Worm (Caenorhabditis elegans) whole organism, young adult: ENCODE data around the gene sulp-7.

Source experiments
- F10E7.11 ChIP-seq: sonication (generic microtip); optimal IDR thresholded peaks from 2 replicates; lab custom pipeline; 2017; ENCODE audit warnings: mild to moderate bottlenecking, missing genetic modification characterization, moderate library complexity, missing compliant biosample characterization
- F37B4.10 ChIP-seq: fragments of 200-800 bp; sonication (Bioruptor generic); IDR thresholded peaks from 2 replicates; pipeline ENCODE4 v1.3.6; 2022; ENCODE audit warnings: missing genetic modification characterization, missing compliant biosample characterization
- F39B2.1 ChIP-seq: fragments of 200-800 bp; sonication (Bioruptor generic); IDR thresholded peaks from 2 replicates; pipeline ENCODE4 v1.3.6; 2022; ENCODE audit warnings: missing genetic modification reagents, missing genetic modification characterization, missing compliant biosample characterization
- F52B5.7 ChIP-seq: sonication (generic microtip); optimal IDR thresholded peaks from 2 replicates; lab custom pipeline; 2016; ENCODE audit warnings: mild to moderate bottlenecking, missing genetic modification characterization, missing compliant biosample characterization
- Y53G8AR.9 ChIP-seq: fragments of 200-800 bp; sonication (Bioruptor generic); conservative IDR thresholded peaks from 2 replicates; pipeline ENCODE4 v1.3.6; 2022; ENCODE audit warnings: missing genetic modification reagents, missing genetic modification characterization, missing compliant biosample characterization
- Y56A3A.18 ChIP-seq: fragments of 200-800 bp; sonication (Bioruptor generic); IDR thresholded peaks from 2 replicates; pipeline ENCODE4 v1.3.6; 2022; ENCODE audit warnings: missing genetic modification reagents, missing genetic modification characterization, missing compliant biosample characterization
- Y67H2A.10 ChIP-seq: fragments of 200-800 bp; sonication (Bioruptor generic); conservative IDR thresholded peaks from 2 replicates; pipeline ENCODE4 v1.3.6; 2022; ENCODE audit warnings: missing genetic modification reagents, missing genetic modification characterization, missing compliant biosample characterization
- ZK185.1 ChIP-seq: sonication (generic microtip); optimal IDR thresholded peaks from 2 replicates; lab custom pipeline; 2016; ENCODE audit warnings: mild to moderate bottlenecking, missing genetic modification characterization, missing compliant biosample characterization; ENCODE audit not compliant: poor library complexity, severe bottlenecking
- ccch-3 ChIP-seq: fragments of 200-800 bp; sonication (Bioruptor generic); optimal IDR thresholded peaks from 2 replicates; lab custom pipeline; 2018; ENCODE audit warnings: mild to moderate bottlenecking, missing genetic modification characterization, missing compliant biosample characterization
- ceh-100 ChIP-seq: fragments of 200-800 bp; sonication (Bioruptor generic); IDR thresholded peaks from 2 replicates; pipeline ENCODE4 v1.3.6; 2022; ENCODE audit warnings: missing genetic modification reagents, missing genetic modification characterization, missing compliant biosample characterization
- ceh-40 ChIP-seq: fragments of 200-800 bp; sonication (Bioruptor generic); IDR thresholded peaks from 2 replicates; pipeline ENCODE4 v1.3.6; 2022; ENCODE audit warnings: missing genetic modification characterization, missing compliant biosample characterization
- ceh-91 ChIP-seq: fragments of 200-800 bp; sonication (Bioruptor generic); IDR thresholded peaks from 2 replicates; pipeline ENCODE4 v1.3.6; 2022; ENCODE audit warnings: missing genetic modification reagents, missing genetic modification characterization, missing compliant biosample characterization
- chd-7 ChIP-seq: sonication (generic microtip); optimal IDR thresholded peaks from 2 replicates; lab custom pipeline; 2016; ENCODE audit warnings: mild to moderate bottlenecking, missing genetic modification characterization, moderate library complexity, missing compliant biosample characterization
- dpl-1 ChIP-seq: fragments of 150-350 bp; optimal IDR thresholded peaks from 2 replicates; lab custom pipeline; 2014; ENCODE audit warnings: missing biosample characterization, missing genetic modification reagents, missing genetic modification characterization
- efl-1 ChIP-seq: fragments of 150-350 bp; optimal IDR thresholded peaks from 2 replicates; lab custom pipeline; 2014; ENCODE audit warnings: missing biosample characterization, missing genetic modification reagents, missing genetic modification characterization
- egrh-3 ChIP-seq: fragments of 200-800 bp; sonication (Bioruptor generic); IDR thresholded peaks from 2 replicates; pipeline ENCODE4 v1.3.6; 2022; ENCODE audit warnings: missing genetic modification reagents, missing genetic modification characterization, missing compliant biosample characterization
- ekl-4 ChIP-seq: fragments of 200-800 bp; sonication (Bioruptor generic); IDR thresholded peaks from 2 replicates; pipeline ENCODE4 v1.3.6; 2022; ENCODE audit warnings: missing genetic modification reagents, missing genetic modification characterization, missing compliant biosample characterization
- ets-4 ChIP-seq: fragments of 200-800 bp; sonication (Bioruptor generic); optimal IDR thresholded peaks from 2 replicates; lab custom pipeline; 2018; ENCODE audit warnings: mild to moderate bottlenecking, missing genetic modification characterization, missing compliant biosample characterization
- gei-17 ChIP-seq: fragments of 200-800 bp; sonication (Bioruptor generic); optimal IDR thresholded peaks from 2 replicates; lab custom pipeline; 2018; ENCODE audit warnings: mild to moderate bottlenecking, missing genetic modification characterization, missing compliant biosample characterization
- hlh-12 ChIP-seq: sonication (generic microtip); optimal IDR thresholded peaks from 2 replicates; lab custom pipeline; 2016; ENCODE audit warnings: missing genetic modification characterization, missing compliant biosample characterization
- let-607 ChIP-seq, 2 experiments: fragments of 200-800 bp in 1 of 2; sonication (Bioruptor generic) in 1 of 2; sonication (generic microtip) in 1 of 2; optimal IDR thresholded peaks; 2 replicates each; lab custom pipeline; 2016 to 2018; ENCODE audit warnings: mild to moderate bottlenecking in 2 of 2, missing compliant biosample characterization in 2 of 2, missing genetic modification characterization in 2 of 2, moderate library complexity in 2 of 2, missing genotype in 1 of 2
- lin-54 ChIP-seq: fragments of 200-800 bp; sonication (Bioruptor generic); optimal IDR thresholded peaks from 2 replicates; lab custom pipeline; 2018; ENCODE audit warnings: mild to moderate bottlenecking, missing genetic modification characterization, missing compliant biosample characterization
- lsl-1 ChIP-seq: fragments of 200-800 bp; sonication (Bioruptor generic); optimal IDR thresholded peaks from 2 replicates; lab custom pipeline; 2018; ENCODE audit warnings: mild to moderate bottlenecking, missing genetic modification characterization, moderate library complexity, missing compliant biosample characterization
- mcd-1 ChIP-seq: fragments of 200-800 bp; sonication (Bioruptor generic); IDR thresholded peaks from 2 replicates; pipeline ENCODE4 v1.3.6; 2022; ENCODE audit warnings: missing genetic modification reagents, missing genetic modification characterization, missing compliant biosample characterization
- mxl-1 ChIP-seq: sonication (generic microtip); optimal IDR thresholded peaks from 2 replicates; lab custom pipeline; 2016; ENCODE audit warnings: missing genetic modification characterization, missing compliant biosample characterization
- nfya-1 ChIP-seq: sonication (generic microtip); optimal IDR thresholded peaks from 2 replicates; lab custom pipeline; 2017; ENCODE audit warnings: antibody characterized with exemption, missing compliant biosample characterization, missing genetic modification characterization, borderline replicate concordance; ENCODE audit not compliant: insufficient read depth
- nhr-120 ChIP-seq: fragments of 200-800 bp; sonication (Bioruptor generic); IDR thresholded peaks from 2 replicates; pipeline ENCODE4 v1.3.6; 2022; ENCODE audit warnings: missing genetic modification characterization, missing compliant biosample characterization
- nhr-179 ChIP-seq: sonication (generic microtip); optimal IDR thresholded peaks from 2 replicates; lab custom pipeline; 2016; ENCODE audit warnings: mild to moderate bottlenecking, missing genetic modification characterization, missing compliant biosample characterization
- nhr-27 ChIP-seq: fragments of 200-800 bp; sonication (Bioruptor generic); optimal IDR thresholded peaks from 2 replicates; lab custom pipeline; 2018; ENCODE audit warnings: mild to moderate bottlenecking, missing genetic modification characterization, moderate library complexity, missing compliant biosample characterization
- rcor-1 ChIP-seq: fragments of 200-800 bp; sonication (Bioruptor generic); IDR thresholded peaks from 2 replicates; pipeline ENCODE4 v1.3.6; 2022; ENCODE audit warnings: missing genetic modification reagents, missing genetic modification characterization, missing compliant biosample characterization
- rec-8 ChIP-seq, 2 experiments: sonication (generic microtip); optimal IDR thresholded peaks; 2 replicates each; lab custom pipeline; 2016; ENCODE audit warnings: mild to moderate bottlenecking in 2 of 2, missing genetic modification characterization in 2 of 2, missing genetic modification reagents in 2 of 2, missing genotype in 2 of 2, missing biosample characterization in 1 of 2, missing compliant biosample characterization in 1 of 2, moderate library complexity in 1 of 2
- sdz-38 ChIP-seq: sonication (generic microtip); optimal IDR thresholded peaks from 2 replicates; lab custom pipeline; 2016; ENCODE audit warnings: missing genotype, missing genetic modification characterization, missing compliant biosample characterization
- snpc-3.4 ChIP-seq: sonication (generic microtip); optimal IDR thresholded peaks from 2 replicates; lab custom pipeline; 2017; ENCODE audit warnings: missing genetic modification characterization, mild to moderate bottlenecking, missing compliant biosample characterization, antibody characterized with exemption, moderate library complexity, missing genotype, missing genetic modification reagents
- zim-3 ChIP-seq: sonication (generic microtip); optimal IDR thresholded peaks from 2 replicates; lab custom pipeline; 2017; ENCODE audit warnings: mild to moderate bottlenecking, missing genetic modification characterization, moderate library complexity, missing compliant biosample characterization

sulp-7 gene

DNA sequence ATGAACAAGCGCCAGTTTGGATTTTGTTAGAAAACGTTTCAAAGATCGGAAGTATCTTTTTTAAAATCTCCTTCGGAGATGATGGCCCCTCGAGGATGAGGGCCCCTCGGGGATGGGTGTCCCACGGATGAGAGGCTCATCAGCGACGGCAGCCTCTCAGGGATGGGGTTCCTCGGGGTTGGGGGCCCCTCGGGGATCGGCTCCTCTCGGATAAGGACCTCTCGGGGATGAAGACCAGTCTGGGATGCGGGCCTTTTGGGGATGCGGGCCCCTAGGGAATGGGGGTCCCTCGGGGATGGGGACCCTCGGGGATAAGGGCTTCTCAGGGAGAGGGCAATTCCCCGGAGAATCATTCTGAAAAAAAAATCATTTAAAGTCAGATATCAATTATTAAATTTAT, 30.1 kb upstream of the sulp-7 start:
- TF ChIP-seq egrh-3 (GFP tag; lab: Robert Waterston, UW) (peak; percentile 94), ekl-4 (GFP tag; lab: Robert Waterston, UW) (peak; percentile 50; the same call in 1 of the 2 replicates), nfya-1 (tag; lab: Kevin White, UChicago) (no peak), Y56A3A.18 (GFP tag; lab: Robert Waterston, UW) (no peak)
- TF ChIP-seq, all 124 proteins: peak for 2

DNA sequence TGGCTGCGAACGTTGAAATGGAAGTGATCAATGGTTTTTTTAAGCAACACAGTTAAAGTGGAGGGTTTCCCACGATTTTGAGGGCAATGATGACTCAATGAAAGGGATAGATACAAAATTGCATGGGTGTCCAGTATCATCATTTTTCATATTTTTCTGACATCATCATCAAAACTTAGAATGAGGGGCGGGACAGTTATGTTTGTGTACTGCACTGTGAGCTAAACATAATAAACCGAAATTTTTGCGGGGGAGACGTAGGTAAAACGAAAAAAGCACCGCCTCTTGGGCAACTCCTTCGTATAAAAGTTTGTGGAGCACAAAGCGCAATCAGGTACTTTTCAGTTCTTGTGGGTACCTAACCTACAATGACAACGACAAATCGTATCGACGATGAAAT, 26.9 kb upstream of the sulp-7 start, which contains the start of gene C09F12.2:
C09F12.2 (plus strand) TSS at position 301 of the 400 bp plus-strand sequence.
- TF ChIP-seq nhr-179, result no peak
- TF ChIP-seq ceh-100 (GFP tag; lab: Robert Waterston, UW), result no peak
- no peak for TF ChIP-seq ets-4
- TF ChIP-seq F52B5.7 (tag; lab: Kevin White, UChicago), result no peak
- no peak for TF ChIP-seq gei-17 (GFP tag; lab: Kevin White, UChicago)
- no peak for TF ChIP-seq ZK185.1
- no peak for TF ChIP-seq F37B4.10 (GFP tag; lab: Robert Waterston, UW)
- TF ChIP-seq mcd-1 (GFP tag; lab: Robert Waterston, UW), result no peak
- TF ChIP-seq sdz-38 (tag; lab: Kevin White, UChicago), result no peak
- no peak for TF ChIP-seq nhr-27
- TF ChIP-seq ceh-91 (GFP tag; lab: Robert Waterston, UW), result no peak
- TF ChIP-seq, all 124 proteins: peak for 0

DNA sequence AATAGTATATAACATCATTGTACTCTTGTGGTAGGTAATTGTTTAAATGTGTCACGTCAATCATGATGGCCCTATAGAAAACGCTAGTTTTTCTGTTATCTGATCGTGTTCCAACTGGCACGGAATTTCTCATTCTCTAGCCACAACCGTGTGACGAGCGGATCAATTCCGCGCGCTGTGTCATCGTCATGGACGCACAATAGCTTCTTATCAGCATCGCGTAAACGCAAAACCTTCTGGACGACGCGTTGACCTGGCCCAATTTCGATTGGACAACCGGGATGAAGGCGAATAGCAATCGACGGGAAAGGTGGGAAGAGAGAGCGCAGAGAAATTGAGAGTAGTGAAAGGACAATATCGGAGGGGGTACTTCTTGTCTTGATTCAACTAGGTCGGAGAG, 23.4 kb upstream of the sulp-7 start, which contains the start of gene lpr-3:
lpr-3 (plus strand) TSS at position 374 of the 400 bp plus-strand sequence.
- TF ChIP-seq nhr-27 (no peak), sdz-38 (tag; lab: Kevin White, UChicago) (no peak), Y67H2A.10 (no peak), ekl-4 (GFP tag; lab: Robert Waterston, UW) (no peak), rcor-1 (GFP tag; lab: Robert Waterston, UW) (no peak), rec-8 (tag; optimal IDR thresholded peaks at IDR 0.05; lab: Kevin White, UChicago) (no peak), let-607 (tag; optimal IDR thresholded peaks at IDR 0.05; lab: Kevin White, UChicago) (no peak), F39B2.1 (GFP tag; lab: Robert Waterston, UW) (no peak), dpl-1 (GFP tag; lab: Kevin White, UChicago) (no peak), F10E7.11 (tag; lab: Kevin White, UChicago) (no peak), ceh-100 (GFP tag; lab: Robert Waterston, UW) (no peak), hlh-12 (no peak), ceh-40 (no peak), lsl-1 (GFP tag; lab: Kevin White, UChicago) (no peak), nhr-120 (no peak), snpc-3.4 (tag; lab: Kevin White, UChicago) (no peak), Y53G8AR.9 (GFP tag; lab: Robert Waterston, UW) (no peak), zim-3 (tag; lab: Kevin White, UChicago) (no peak), chd-7 (no peak), lin-54 (no peak)

DNA sequence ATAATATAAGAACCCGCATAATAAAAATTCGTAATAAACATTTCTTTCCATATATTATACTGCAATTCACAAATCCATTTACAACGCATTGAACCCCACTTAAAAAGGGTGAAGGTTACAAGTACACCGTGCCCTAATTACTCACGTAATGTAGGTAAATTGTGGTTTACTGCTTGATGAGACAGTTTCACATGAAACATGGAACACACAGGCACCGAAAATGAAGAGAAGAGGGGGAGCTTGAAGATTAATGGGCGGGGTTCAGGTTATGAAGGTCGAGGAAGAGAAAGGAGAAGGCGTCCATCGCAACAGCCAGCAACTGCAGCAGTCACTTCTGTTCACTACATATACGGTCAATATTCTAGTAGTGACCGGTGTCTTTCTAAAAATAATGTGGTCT, 20.7 kb upstream of the sulp-7 start, which contains the start of gene lpr-6:
lpr-6 (plus strand) TSS at position 251 of the 400 bp plus-strand sequence.
- TF ChIP-seq mxl-1 (tag; lab: Kevin White, UChicago) (no peak), efl-1 (GFP tag; lab: Kevin White, UChicago) (no peak), chd-7 (no peak), ccch-3 (GFP tag; lab: Kevin White, UChicago) (no peak)
